Fruit fly (Drosophila melanogaster) whole organism, embryonic: Measurements from ENCODE around the gene Blm.

Experiments used
- Asciz ChIP-seq: fragments of 200-800 bp; sonication (Bioruptor generic); optimal IDR thresholded peaks from 2 replicates; lab custom pipeline; 2017; ENCODE audit warnings: missing biosample characterization, mild to moderate bottlenecking, missing genetic modification characterization, missing genetic modification reagents
- CG11398 ChIP-seq: fragments of 200-800 bp; sonication (Bioruptor generic); optimal IDR thresholded peaks from 2 replicates; lab custom pipeline; 2016; ENCODE audit warnings: missing biosample characterization, missing genetic modification characterization
- CG11456 ChIP-seq: fragments of 200-800 bp; sonication (Bioruptor generic); IDR thresholded peaks from 3 replicates; pipeline ENCODE4 v1.3.6; 2022; ENCODE audit warnings: missing biosample characterization, missing genetic modification characterization
- CG11695 ChIP-seq: fragments of 200-800 bp; sonication (Bioruptor generic); IDR thresholded peaks from 3 replicates; pipeline ENCODE4 v1.3.6; 2022; ENCODE audit warnings: missing biosample characterization, missing genetic modification characterization
- CG12104 ChIP-seq: fragments of 200-800 bp; sonication (Bioruptor generic); optimal IDR thresholded peaks from 3 replicates; lab custom pipeline; 2016; ENCODE audit warnings: missing biosample characterization, missing genetic modification characterization
- CG1233 ChIP-seq: fragments of 200-800 bp; sonication (Bioruptor generic); optimal IDR thresholded peaks from 4 replicates; lab custom pipeline; 2018; ENCODE audit warnings: missing biosample characterization, mild to moderate bottlenecking, missing genetic modification characterization
- CG13287 ChIP-seq: fragments of 200-800 bp; sonication (Bioruptor generic); IDR thresholded peaks from 2 replicates; pipeline ENCODE4 v1.3.6; 2022; ENCODE audit warnings: missing biosample characterization, missing genetic modification characterization; ENCODE audit not compliant: partially characterized antibody
- CG14667 ChIP-seq: fragments of 200-800 bp; sonication (Bioruptor generic); IDR thresholded peaks from 2 replicates; pipeline ENCODE4 v1.3.6; 2022; ENCODE audit warnings: missing biosample characterization, missing genetic modification characterization
- CG17186 ChIP-seq: fragments of 200-800 bp; sonication (Bioruptor generic); optimal IDR thresholded peaks from 3 replicates; lab custom pipeline; 2017; ENCODE audit warnings: missing biosample characterization, missing genetic modification reagents, missing genetic modification characterization
- CG2712 ChIP-seq: fragments of 200-800 bp; optimal IDR thresholded peaks from 3 replicates; lab custom pipeline; 2019; ENCODE audit warnings: missing biosample characterization, mild to moderate bottlenecking, missing genetic modification characterization, moderate library complexity
- CG30020 ChIP-seq: fragments of 200-800 bp; optimal IDR thresholded peaks from 2 replicates; lab custom pipeline; 2019; ENCODE audit warnings: missing biosample characterization, mild to moderate bottlenecking, missing genetic modification characterization, moderate library complexity
- CG32532 ChIP-seq: fragments of 200-800 bp; sonication (Bioruptor generic); IDR thresholded peaks from 2 replicates; pipeline ENCODE4 v1.3.6; 2022; ENCODE audit warnings: missing biosample characterization, missing genetic modification characterization
- CG32767 ChIP-seq: fragments of 200-800 bp; sonication (Bioruptor generic); IDR thresholded peaks from 2 replicates; pipeline ENCODE4 v1.3.6; 2022; ENCODE audit warnings: missing biosample characterization, missing genetic modification characterization
- CG3726 ChIP-seq: fragments of 200-800 bp; sonication (Bioruptor generic); IDR thresholded peaks from 3 replicates; pipeline ENCODE4, ENCODE4 v1.3.6; 2022; ENCODE audit warnings: missing biosample characterization, missing genetic modification characterization
- CG3847 ChIP-seq: fragments of 200-800 bp; sonication (Bioruptor generic); IDR thresholded peaks from 2 replicates; pipeline ENCODE4 v1.3.6; 2022; ENCODE audit warnings: missing biosample characterization, missing genetic modification characterization
- CG42726 ChIP-seq: fragments of 200-800 bp; sonication (Bioruptor generic); IDR thresholded peaks from 2 replicates; pipeline ENCODE4 v1.3.6; 2022; ENCODE audit warnings: missing biosample characterization, missing genetic modification characterization; ENCODE audit not compliant: partially characterized antibody
- CG4707 ChIP-seq: fragments of 200-800 bp; sonication (Bioruptor generic); optimal IDR thresholded peaks from 2 replicates; lab custom pipeline; 2018; ENCODE audit warnings: missing biosample characterization, mild to moderate bottlenecking, missing genetic modification characterization, moderate library complexity
- CG8478 ChIP-seq: fragments of >200 bp; optimal IDR thresholded peaks from 2 replicates; lab custom pipeline; 2018
- CG9437 ChIP-seq: fragments of 200-800 bp; sonication (Bioruptor generic); optimal IDR thresholded peaks from 2 replicates; lab custom pipeline; 2018; ENCODE audit warnings: missing biosample characterization, mild to moderate bottlenecking, missing genetic modification characterization
- CG9727 ChIP-seq: fragments of 200-800 bp; sonication (Bioruptor generic); optimal IDR thresholded peaks from 3 replicates; lab custom pipeline; 2017; ENCODE audit warnings: missing biosample characterization, mild to moderate bottlenecking, missing genetic modification characterization
- CHES-1-like ChIP-seq: fragments of 200-800 bp; sonication (Bioruptor generic); optimal IDR thresholded peaks from 2 replicates; lab custom pipeline; 2016; ENCODE audit warnings: missing biosample characterization, missing genetic modification characterization
- Chrac-16 ChIP-seq: fragments of 200-800 bp; sonication (Bioruptor generic); optimal IDR thresholded peaks from 3 replicates; lab custom pipeline; 2016; ENCODE audit warnings: missing biosample characterization, missing genetic modification characterization
- Eip74EF ChIP-seq, 2 experiments: fragments of 200-800 bp in 1 of 2; fragments of >200 bp in 1 of 2; sonication (Bioruptor generic) in 1 of 2; optimal IDR thresholded peaks; 2 replicates each; lab custom pipeline; 2017 to 2019; ENCODE audit warnings: missing biosample characterization in 2 of 2, missing genetic modification characterization in 2 of 2, mild to moderate bottlenecking in 1 of 2, moderate library complexity in 1 of 2
- HLH3B ChIP-seq: fragments of 200-800 bp; sonication (Bioruptor generic); IDR thresholded peaks from 2 replicates; pipeline ENCODE4 v1.3.6; 2022; ENCODE audit warnings: missing biosample characterization, missing genetic modification characterization
- HLH4C ChIP-seq: fragments of 200-800 bp; sonication (Bioruptor generic); IDR thresholded peaks from 3 replicates; pipeline ENCODE4 v1.3.6; 2022; ENCODE audit warnings: missing biosample characterization, missing genetic modification characterization; ENCODE audit not compliant: partially characterized antibody
- Hsf ChIP-seq: fragments of 200-800 bp; sonication (Bioruptor generic); optimal IDR thresholded peaks from 3 replicates; lab custom pipeline; 2016; ENCODE audit warnings: missing biosample characterization, missing genetic modification characterization
- Lpt ChIP-seq: fragments of >200 bp; optimal IDR thresholded peaks from 2 replicates; lab custom pipeline; 2018; ENCODE audit warnings: missing biosample characterization, missing genetic modification characterization
- Mrtf ChIP-seq: fragments of 200-800 bp; sonication (Bioruptor generic); IDR thresholded peaks from 3 replicates; pipeline ENCODE4 v1.3.6; 2022; ENCODE audit warnings: missing biosample characterization, missing genetic modification characterization
- NC2α ChIP-seq: fragments of 200-800 bp; sonication (Bioruptor generic); optimal IDR thresholded peaks from 2 replicates; lab custom pipeline; 2016; ENCODE audit warnings: missing biosample characterization, missing genetic modification characterization
- Ptx1 ChIP-seq: fragments of 200-800 bp; sonication (Bioruptor generic); IDR thresholded peaks from 2 replicates; pipeline ENCODE4 v1.3.6; 2022; ENCODE audit warnings: missing biosample characterization, missing genetic modification characterization
- Sin3A ChIP-seq: fragments of >200 bp; optimal IDR thresholded peaks from 2 replicates; lab custom pipeline; 2018
- Ssrp ChIP-seq: fragments of 200-800 bp; sonication (Bioruptor generic); optimal IDR thresholded peaks from 2 replicates; lab custom pipeline; 2018; ENCODE audit warnings: missing biosample characterization, mild to moderate bottlenecking, missing genetic modification characterization, moderate library complexity
- Stat92E ChIP-seq, 3 experiments: fragments of >200 bp in 2 of 3; fragments of 200-800 bp in 1 of 3; sonication (Bioruptor generic) in 1 of 3; optimal IDR thresholded peaks; 2 replicates each; lab custom pipeline; 2017 to 2019; ENCODE audit warnings: missing biosample characterization in 3 of 3, missing genetic modification characterization in 3 of 3, mild to moderate bottlenecking in 1 of 3, moderate library complexity in 1 of 3
- Taf1 ChIP-seq: fragments of 200-800 bp; sonication (Bioruptor generic); IDR thresholded peaks from 2 replicates; pipeline ENCODE4 v1.3.6; 2022; ENCODE audit warnings: missing biosample characterization, missing genetic modification characterization
- YL-1 ChIP-seq: fragments of 200-800 bp; sonication (Bioruptor generic); optimal IDR thresholded peaks from 3 replicates; lab custom pipeline; 2017; ENCODE audit warnings: missing biosample characterization, mild to moderate bottlenecking, missing genetic modification characterization
- ase ChIP-seq: fragments of 200-800 bp; sonication (Bioruptor generic); IDR thresholded peaks from 3 replicates; pipeline ENCODE4 v1.3.6; 2022; ENCODE audit warnings: missing biosample characterization, missing genetic modification characterization
- caup ChIP-seq: fragments of 200-800 bp; sonication (Bioruptor generic); optimal IDR thresholded peaks from 3 replicates; lab custom pipeline; 2017; ENCODE audit warnings: missing biosample characterization, mild to moderate bottlenecking, missing genetic modification characterization, moderate library complexity; ENCODE audit not compliant: severe bottlenecking
- crc ChIP-seq: fragments of 200-800 bp; sonication (Bioruptor generic); optimal IDR thresholded peaks from 2 replicates; lab custom pipeline; 2016; ENCODE audit warnings: missing biosample characterization, missing genetic modification characterization
- exex ChIP-seq: fragments of 200-800 bp; sonication (Bioruptor generic); optimal IDR thresholded peaks from 4 replicates; lab custom pipeline; 2018; ENCODE audit warnings: missing biosample characterization, mild to moderate bottlenecking, missing genetic modification characterization, moderate library complexity
- fd96Cb ChIP-seq: fragments of 200-800 bp; sonication (Bioruptor generic); optimal IDR thresholded peaks from 2 replicates; lab custom pipeline; 2018; ENCODE audit warnings: missing biosample characterization, mild to moderate bottlenecking, missing genetic modification characterization, moderate library complexity
- ftz-f1 ChIP-seq: fragments of 200-800 bp; sonication (Bioruptor generic); optimal IDR thresholded peaks from 2 replicates; lab custom pipeline; 2016; ENCODE audit warnings: missing biosample characterization, missing genetic modification characterization
- gt ChIP-seq: fragments of 200-800 bp; sonication (Bioruptor generic); IDR thresholded peaks from 2 replicates; pipeline ENCODE4 v1.3.6; 2022; ENCODE audit warnings: missing biosample characterization, missing genetic modification characterization
- her ChIP-seq: fragments of 200-800 bp; sonication (Bioruptor generic); optimal IDR thresholded peaks from 2 replicates; lab custom pipeline; 2016; ENCODE audit warnings: missing biosample characterization, missing genetic modification characterization
- lab ChIP-seq: fragments of 200-800 bp; sonication (Bioruptor generic); optimal IDR thresholded peaks from 3 replicates; lab custom pipeline; 2017; ENCODE audit warnings: missing biosample characterization, missing genetic modification characterization, mild to moderate bottlenecking, moderate library complexity, missing genetic modification reagents
- nmo ChIP-seq: fragments of 200-800 bp; sonication (Bioruptor generic); optimal IDR thresholded peaks from 2 replicates; lab custom pipeline; 2018; ENCODE audit warnings: missing biosample characterization, mild to moderate bottlenecking, missing genetic modification characterization, moderate library complexity
- pita ChIP-seq: fragments of 200-800 bp; sonication (Bioruptor generic); optimal IDR thresholded peaks from 2 replicates; lab custom pipeline; 2017; ENCODE audit warnings: missing biosample characterization, mild to moderate bottlenecking, missing genetic modification characterization
- sens-2 ChIP-seq: fragments of 200-800 bp; sonication (Bioruptor generic); IDR thresholded peaks from 2 replicates; pipeline ENCODE4 v1.3.6; 2022; ENCODE audit warnings: missing biosample characterization, missing genetic modification characterization
- seq ChIP-seq: fragments of 200-800 bp; sonication (Bioruptor generic); IDR thresholded peaks from 2 replicates; pipeline ENCODE4 v1.3.6; 2022; ENCODE audit warnings: missing biosample characterization, missing genetic modification characterization
- shn ChIP-seq: fragments of 200-800 bp; sonication (Bioruptor generic); optimal IDR thresholded peaks from 3 replicates; lab custom pipeline; 2016; ENCODE audit warnings: missing biosample characterization, missing genetic modification characterization
- sna ChIP-seq: fragments of 200-800 bp; sonication (Bioruptor generic); IDR thresholded peaks from 2 replicates; pipeline ENCODE4 v1.3.6; 2022; ENCODE audit warnings: missing biosample characterization, missing genetic modification characterization; ENCODE audit not compliant: partially characterized antibody
- ssp ChIP-seq: fragments of 200-800 bp; sonication (Bioruptor generic); IDR thresholded peaks from 2 replicates; pipeline ENCODE4 v1.3.6; 2022; ENCODE audit warnings: missing biosample characterization, missing genetic modification characterization

Gene Blm

DNA sequence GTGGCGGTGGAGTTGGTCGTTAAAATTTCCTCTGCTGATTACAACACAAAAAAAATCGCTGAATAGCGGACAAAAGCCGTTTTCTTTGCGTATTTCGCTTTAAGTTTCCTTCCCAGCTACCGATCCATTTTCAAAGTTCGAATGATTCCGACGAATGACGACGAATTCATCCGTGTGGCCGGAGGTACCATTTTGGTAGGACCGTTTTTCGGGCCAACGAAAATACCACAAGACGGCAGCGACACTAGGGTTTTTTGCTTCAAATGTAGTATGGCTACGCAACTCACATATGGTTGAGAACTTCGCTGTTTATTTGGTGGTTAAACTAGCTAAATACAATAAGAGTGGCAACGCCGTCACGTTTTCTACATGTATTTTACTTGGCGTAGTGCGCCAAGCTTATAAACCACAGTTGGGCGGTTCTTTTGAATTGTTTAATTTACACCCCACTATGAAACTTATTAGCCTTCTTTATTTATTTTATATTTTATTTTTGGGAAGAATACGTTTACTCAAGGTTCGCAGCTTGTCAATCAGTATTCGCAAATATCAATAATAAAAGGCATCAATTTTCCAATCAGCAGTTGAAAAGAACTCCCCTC is 22.8 kb upstream of the Blm start, which contains the start of gene Lk6 (continued):
- TF ChIP-seq Lpt (no peak), CG9727 (GFP tag; lab: Kevin White, UChicago) (peak; percentile 70), CG32767 (GFP tag; lab: Robert Waterston, UW) (no peak), CG14667 (GFP tag; lab: Robert Waterston, UW) (no peak), ase (no peak), Ptx1 (GFP tag; lab: Robert Waterston, UW) (no peak), Eip74EF (GFP tag; optimal IDR thresholded peaks at IDR 0.05; lab: Kevin White, UChicago) (peak in 1 of 2 experiments; percentile 67), Ssrp (no peak), CG11695 (GFP tag; lab: Robert Waterston, UW) (no peak), CG8478 (peak; percentile 39), sna (no peak), seq (GFP tag; lab: Robert Waterston, UW) (no peak), gt (GFP tag; lab: Robert Waterston, UW) (no peak), CG9437 (GFP tag; lab: Kevin White, UChicago) (no peak), ssp (GFP tag; lab: Robert Waterston, UW) (no peak), CHES-1-like (GFP tag; lab: Kevin White, UChicago) (peak; percentile 47), crc (GFP tag; lab: Kevin White, UChicago) (no peak), sens-2 (no peak), Sin3A (lab: Kevin White, UChicago) (peak; percentile 76), CG30020 (tag; lab: Kevin White, UChicago) (peak; percentile 30), Taf1 (GFP tag; lab: Robert Waterston, UW) (no peak), ftz-f1 (no peak), HLH3B (GFP tag; lab: Robert Waterston, UW) (no peak), CG4707 (peak; percentile 70), lab (GFP tag; lab: Kevin White, UChicago) (peak; percentile 73), CG3726 (GFP tag; lab: Robert Waterston, UW) (no peak), YL-1 (GFP tag; lab: Kevin White, UChicago) (peak; percentile 86), CG32532 (GFP tag; lab: Robert Waterston, UW) (no peak), shn (GFP tag; lab: Kevin White, UChicago) (peak; percentile 37), CG13287 (GFP tag; lab: Robert Waterston, UW) (no peak), Hsf (GFP tag; lab: Kevin White, UChicago) (peak; percentile 39), CG11456 (no peak), her (GFP tag; lab: Kevin White, UChicago) (peak; percentile 74), CG3847 (no peak), CG12104 (GFP tag; lab: Kevin White, UChicago) (no peak), Chrac-16 (peak; percentile 12), Stat92E (GFP tag; optimal IDR thresholded peaks at IDR 0.05; lab: Kevin White, UChicago) (peak in 1 of 3 experiments; percentile 91), caup (peak; percentile 82), NC2α (no peak), HLH4C (GFP tag; lab: Robert Waterston, UW) (no peak), CG11398 (GFP tag; lab: Kevin White, UChicago) (no peak), CG42726 (GFP tag; lab: Robert Waterston, UW) (no peak), fd96Cb (tag; lab: Kevin White, UChicago) (no peak), nmo (GFP tag; lab: Kevin White, UChicago) (peak; percentile 78), CG1233 (GFP tag; lab: Kevin White, UChicago) (peak; percentile 2), CG2712 (tag; lab: Kevin White, UChicago) (peak; percentile 71), Mrtf (GFP tag; lab: Robert Waterston, UW) (no peak), pita (GFP tag; lab: Kevin White, UChicago) (peak; percentile 99), exex (tag; lab: Kevin White, UChicago) (peak; percentile 36), CG17186 (GFP tag; lab: Kevin White, UChicago) (peak; percentile 80), Asciz (peak; percentile 43)
